Worm (Caenorhabditis elegans): ENCODE results near the gene ogdh-1.
"Not testable (repeated sequence)": the region's sequence is repeated elsewhere in the genome, so short reads cannot be mapped to it uniquely, and the experiment has no call there.

- TF ChIP-seq med-1 (GFP tag; optimal IDR thresholded peaks at IDR 0.05; ENCODE audit: insufficient read depth); tab-1 (GFP tag; IDR thresholded peaks at IDR 0.05); flt-1 (GFP tag; IDR thresholded peaks at IDR 0.05): not testable (repeated sequence)
- peak; percentile 24; the same call in 1 of the 2 replicates for TF ChIP-seq T22C8.4 (GFP tag; IDR thresholded peaks at IDR 0.05)
- peak; percentile 60; the same call in 1 of the 2 replicates for TF ChIP-seq ztf-23 (GFP tag; IDR thresholded peaks at IDR 0.05)
Observed at ce11 chrIV:4720522-4720921, 16.7 kb upstream of the ogdh-1 start.
